Fruit fly (Drosophila melanogaster): ENCODE data around the gene CG43362.

Gene CG43362

dm6 chr2L:18310489-18310888, 19.2 kb upstream of the CG43362 start (continued):
- no peak for TF ChIP-seq pnt (GFP tag; optimal IDR thresholded peaks at IDR 0.05)
- TF ChIP-seq org-1 (GFP tag; optimal IDR thresholded peaks at IDR 0.05), result peak; percentile 57
- TF ChIP-seq Hmr (GFP tag; optimal IDR thresholded peaks at IDR 0.05), result peak; percentile 32
- peak; percentile 52 for TF ChIP-seq gcm (GFP tag; optimal IDR thresholded peaks at IDR 0.05)
- TF ChIP-seq lab (GFP tag; optimal IDR thresholded peaks at IDR 0.05), result peak; percentile 60
- TF ChIP-seq CG11093 (GFP tag; IDR thresholded peaks at IDR 0.05), result 0 out of 3 replicates have a peak, but pooled peaks have one; percentile 35
- peak; percentile 70 for TF ChIP-seq CG17829 (tag; optimal IDR thresholded peaks at IDR 0.05)
- peak; percentile 27 for TF ChIP-seq CG1602 (GFP tag; optimal IDR thresholded peaks at IDR 0.05)
- peak; percentile 57 for TF ChIP-seq CG4820 (GFP tag; optimal IDR thresholded peaks at IDR 0.05)
- TF ChIP-seq NC2β (GFP tag; optimal IDR thresholded peaks at IDR 0.05), result no peak
- TF ChIP-seq sqz (GFP tag; optimal IDR thresholded peaks at IDR 0.05), result peak; percentile 41
- peak; percentile 59 for TF ChIP-seq CG10267 (tag; optimal IDR thresholded peaks at IDR 0.05)
- TF ChIP-seq dmrt99B (tag; optimal IDR thresholded peaks at IDR 0.05), result peak; percentile 69
- TF ChIP-seq zfh1 (GFP tag; IDR thresholded peaks at IDR 0.05), result peak; percentile 14; the same call in 1 of the 3 replicates
- TF ChIP-seq Ets97D (GFP tag; optimal IDR thresholded peaks at IDR 0.05), result no peak
- TF ChIP-seq slbo (GFP tag; IDR thresholded peaks at IDR 0.05), result peak; percentile 57
- TF ChIP-seq Scr (GFP tag; IDR thresholded peaks at IDR 0.05; ENCODE audit: partially characterized antibody), result no peak
- peak; percentile 50 for TF ChIP-seq Abd-B (GFP tag; optimal IDR thresholded peaks at IDR 0.05)
- no peak for TF ChIP-seq mirr (GFP tag; optimal IDR thresholded peaks at IDR 0.05)
- TF ChIP-seq gsb (GFP tag; IDR thresholded peaks at IDR 0.05), result no peak
- no peak for TF ChIP-seq pita (GFP tag; optimal IDR thresholded peaks at IDR 0.05)
- no peak for TF ChIP-seq pb (GFP tag; optimal IDR thresholded peaks at IDR 0.05)
- no peak for TF ChIP-seq Adf1 (GFP tag; IDR thresholded peaks at IDR 0.05)
- TF ChIP-seq prd (optimal IDR thresholded peaks at IDR 0.05), result no peak
- peak; percentile 70; the same call in 2 of the 3 replicates for TF ChIP-seq prd (GFP tag; IDR thresholded peaks at IDR 0.05)
- no peak for TF ChIP-seq cas (GFP tag; IDR thresholded peaks at IDR 0.05)
- no peak for TF ChIP-seq CG4617 (GFP tag; optimal IDR thresholded peaks at IDR 0.05; ENCODE audit: borderline replicate concordance)
- TF ChIP-seq nerfin-1 (tag; optimal IDR thresholded peaks at IDR 0.05), result peak; percentile 50
- no peak for TF ChIP-seq NC2α (GFP tag; optimal IDR thresholded peaks at IDR 0.05)
- TF ChIP-seq ERR (GFP tag; optimal IDR thresholded peaks at IDR 0.05), result no peak
- TF ChIP-seq E2f1 (GFP tag; IDR thresholded peaks at IDR 0.05), result peak; percentile 69
- TF ChIP-seq salm (tag; optimal IDR thresholded peaks at IDR 0.05), result peak; percentile 6
- peak; percentile 68 for TF ChIP-seq CG10959 (GFP tag; IDR thresholded peaks at IDR 0.05)
- TF ChIP-seq Optix (GFP tag; IDR thresholded peaks at IDR 0.05), result 0 out of 3 replicates have a peak, but pooled peaks have one; percentile 33
- peak; percentile 44 for TF ChIP-seq CG30403 (GFP tag; optimal IDR thresholded peaks at IDR 0.05)
- TF ChIP-seq chinmo (GFP tag; IDR thresholded peaks at IDR 0.05; ENCODE audit: partially characterized antibody), result no peak
- peak; percentile 73 for TF ChIP-seq PHDP (tag; optimal IDR thresholded peaks at IDR 0.05)
- no peak for TF ChIP-seq CG6175 (GFP tag; IDR thresholded peaks at IDR 0.05)
- peak; percentile 41 for TF ChIP-seq ewg (GFP tag; optimal IDR thresholded peaks at IDR 0.05)
- TF ChIP-seq Ravus (GFP tag; IDR thresholded peaks at IDR 0.05), result peak; percentile 25; the same call in 1 of the 2 replicates
- TF ChIP-seq CG9797 (GFP tag; optimal IDR thresholded peaks at IDR 0.05), result no peak
- TF ChIP-seq Nf-YB (GFP tag; optimal IDR thresholded peaks at IDR 0.05), result peak; percentile 1
- TF ChIP-seq MBD-R2 (GFP tag; IDR thresholded peaks at IDR 0.05), result no peak
- no peak for TF ChIP-seq Dref (GFP tag; IDR thresholded peaks at IDR 0.05)
- TF ChIP-seq CG11723 (GFP tag; optimal IDR thresholded peaks at IDR 0.05), result no peak
- peak; percentile 40 for TF ChIP-seq MTF-1 (GFP tag; optimal IDR thresholded peaks at IDR 0.05; ENCODE audit: borderline replicate concordance)
- TF ChIP-seq Dip3 (GFP tag; optimal IDR thresholded peaks at IDR 0.05), result no peak
- no peak for TF ChIP-seq CG4360 (GFP tag; IDR thresholded peaks at IDR 0.05)
- TF ChIP-seq knrl (GFP tag; IDR thresholded peaks at IDR 0.05; ENCODE audit: partially characterized antibody), result no peak
- peak; percentile 66 for TF ChIP-seq sens (GFP tag)
- TF ChIP-seq sisA (GFP tag; IDR thresholded peaks at IDR 0.05), result peak; percentile 71
- TF ChIP-seq Sry-δ (GFP tag; optimal IDR thresholded peaks at IDR 0.05), result no peak
